Worm (Caenorhabditis elegans): ENCODE measurements around the gene F08H9.2.

DNA sequence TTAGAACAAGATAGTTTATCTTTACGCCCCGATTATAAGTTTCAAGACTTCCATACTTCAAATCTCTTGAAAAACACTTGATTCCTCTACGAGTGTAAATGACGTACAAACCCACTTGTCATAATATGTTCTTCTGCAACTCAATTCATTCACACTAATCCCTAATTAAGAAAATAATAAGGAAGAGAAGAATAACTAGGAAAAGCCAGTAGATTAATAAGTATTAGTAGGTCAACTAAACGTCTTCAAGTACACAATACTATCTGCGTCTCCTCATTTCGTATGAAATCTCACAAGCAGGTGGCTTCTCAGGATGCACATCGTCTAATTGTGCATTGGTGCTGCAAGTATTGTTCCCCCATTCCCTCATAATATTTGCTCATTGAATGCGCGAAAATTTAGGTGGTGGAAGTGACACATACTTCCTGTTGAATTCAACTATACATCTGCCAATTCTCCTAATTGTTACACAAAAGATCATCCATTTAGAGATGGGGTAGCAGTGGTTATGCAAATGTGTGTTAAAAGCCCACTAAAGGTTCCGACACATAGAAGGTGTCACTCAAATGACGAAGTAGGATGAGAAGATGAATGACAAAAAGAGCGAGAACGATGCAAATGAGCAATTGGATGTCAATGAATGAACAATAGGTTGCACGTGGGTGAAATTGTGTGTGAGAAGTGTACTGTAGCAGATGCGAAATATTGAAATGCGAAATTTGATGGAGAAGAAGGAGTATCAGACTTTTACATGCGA, 33.2 kb upstream of the F08H9.2 start:
- TF ChIP-seq nhr-11 (tag; optimal IDR thresholded peaks at IDR 0.05) (no peak), snpc-4 (tag; optimal IDR thresholded peaks at IDR 0.05) (no peak), alr-1 (tag; optimal IDR thresholded peaks at IDR 0.05) (no peak), ztf-4 (tag; optimal IDR thresholded peaks at IDR 0.05) (no peak), nhr-77 (tag; optimal IDR thresholded peaks at IDR 0.05) (no peak), elt-3 (tag; optimal IDR thresholded peaks at IDR 0.05) (no peak), nhr-237 (tag; optimal IDR thresholded peaks at IDR 0.05) (no peak), F13H6.1 (tag; optimal IDR thresholded peaks at IDR 0.05) (no peak), lsy-2 (tag; optimal IDR thresholded peaks at IDR 0.05) (no peak), sma-3 (GFP tag; optimal IDR thresholded peaks at IDR 0.05) (no peak), fos-1 (tag; optimal IDR thresholded peaks at IDR 0.05) (no peak)

Measured in whole organism, L2 larva.